Worm (Caenorhabditis elegans) whole organism, L3 larva: ENCODE measurements around the gene pals-39.

Source experiments
- R02D3.7 ChIP-seq: fragments of 150-350 bp; optimal IDR thresholded peaks from 2 replicates; lab custom pipeline; 2014; ENCODE audit warnings: missing biosample characterization, missing genetic modification characterization
- ZK546.5 ChIP-seq: sonication (generic microtip); optimal IDR thresholded peaks from 2 replicates; lab custom pipeline; 2017; ENCODE audit warnings: missing biosample characterization, missing genetic modification characterization
- aly-2 ChIP-seq: fragments of 150-350 bp; optimal IDR thresholded peaks from 2 replicates; lab custom pipeline; 2014; ENCODE audit warnings: missing biosample characterization, missing genetic modification characterization
- ama-1 ChIP-seq: fragments of 150-350 bp; optimal IDR thresholded peaks from 2 replicates; lab custom pipeline; 2018
- ceh-16 ChIP-seq: sonication (generic microtip); optimal IDR thresholded peaks from 2 replicates; lab custom pipeline; 2017; ENCODE audit warnings: missing biosample characterization, missing genetic modification characterization
- ceh-28 ChIP-seq: fragments of 150-350 bp; optimal IDR thresholded peaks from 2 replicates; lab custom pipeline; 2014; ENCODE audit warnings: missing biosample characterization, missing genetic modification reagents, missing genetic modification characterization
- ceh-82 ChIP-seq: fragments of 150-350 bp; optimal IDR thresholded peaks from 2 replicates; lab custom pipeline; 2014; ENCODE audit warnings: missing biosample characterization, missing genetic modification characterization
- ceh-9 ChIP-seq: sonication (generic microtip); optimal IDR thresholded peaks from 2 replicates; lab custom pipeline; 2018; ENCODE audit warnings: missing biosample characterization, missing genetic modification characterization
- daf-12 ChIP-seq: fragments of 150-350 bp; optimal IDR thresholded peaks from 2 replicates; lab custom pipeline; 2014; ENCODE audit warnings: missing biosample characterization, missing genetic modification reagents, missing genetic modification characterization
- egl-27 ChIP-seq: sonication (generic microtip); optimal IDR thresholded peaks from 4 replicates; lab custom pipeline; 2017; ENCODE audit warnings: missing biosample characterization, missing genetic modification reagents, missing genetic modification characterization
- egl-5 ChIP-seq: fragments of 150-350 bp; optimal IDR thresholded peaks from 2 replicates; lab custom pipeline; 2017; ENCODE audit warnings: missing biosample characterization, missing genetic modification reagents, missing genetic modification characterization, inconsistent platforms
- elt-1 ChIP-seq: fragments of 150-350 bp; optimal IDR thresholded peaks from 2 replicates; lab custom pipeline; 2014; ENCODE audit warnings: missing biosample characterization, missing genetic modification characterization
- elt-2 ChIP-seq: sonication (generic microtip); optimal IDR thresholded peaks from 2 replicates; lab custom pipeline; 2016; ENCODE audit warnings: missing genetic modification reagents, mild to moderate bottlenecking, missing genetic modification characterization, missing compliant biosample characterization
- elt-3 ChIP-seq, 3 experiments: fragments of 150-350 bp in 1 of 3; sonication (generic microtip) in 2 of 3; optimal IDR thresholded peaks; 2 replicates in 2 of 3; 4 replicates in 1 of 3; lab custom pipeline; 2014 to 2017; ENCODE audit warnings: missing biosample characterization in 3 of 3, missing genetic modification characterization in 3 of 3
- eor-1 ChIP-seq, 2 experiments: fragments of 150-350 bp; optimal IDR thresholded peaks; 2 replicates each; lab custom pipeline; 2014 to 2018; ENCODE audit warnings: missing biosample characterization in 2 of 2, missing genetic modification characterization in 2 of 2
- fkh-10 ChIP-seq: sonication (generic microtip); optimal IDR thresholded peaks from 2 replicates; lab custom pipeline; 2017; ENCODE audit warnings: missing biosample characterization, missing genetic modification reagents, missing genetic modification characterization
- fkh-2 ChIP-seq: fragments of 150-350 bp; optimal IDR thresholded peaks from 2 replicates; lab custom pipeline; 2014; ENCODE audit warnings: missing biosample characterization, missing genetic modification reagents, missing genetic modification characterization
- fos-1 ChIP-seq: fragments of 150-350 bp; optimal IDR thresholded peaks from 2 replicates; lab custom pipeline; 2014; ENCODE audit warnings: missing biosample characterization, missing genetic modification characterization
- hmg-11 ChIP-seq: sonication (generic microtip); optimal IDR thresholded peaks from 2 replicates; lab custom pipeline; 2016; ENCODE audit warnings: missing genetic modification characterization, missing compliant biosample characterization
- jun-1 ChIP-seq: fragments of 150-350 bp; optimal IDR thresholded peaks from 2 replicates; lab custom pipeline; 2014; ENCODE audit warnings: missing biosample characterization, missing genetic modification reagents, missing genetic modification characterization
- lin-15B ChIP-seq: fragments of 150-350 bp; optimal IDR thresholded peaks from 2 replicates; lab custom pipeline; 2014; ENCODE audit warnings: missing biosample characterization, missing genetic modification characterization
- lin-39 ChIP-seq: fragments of 150-350 bp; optimal IDR thresholded peaks from 2 replicates; lab custom pipeline; 2018; ENCODE audit warnings: missing biosample characterization, missing genetic modification reagents, missing genetic modification characterization
- lsy-12 ChIP-seq: sonication (generic microtip); optimal IDR thresholded peaks from 2 replicates; lab custom pipeline; 2016; ENCODE audit warnings: mild to moderate bottlenecking, missing genetic modification characterization, missing compliant biosample characterization
- mdl-1 ChIP-seq: fragments of 150-350 bp; optimal IDR thresholded peaks from 2 replicates; lab custom pipeline; 2014; ENCODE audit warnings: missing biosample characterization, missing genetic modification characterization
- mml-1 ChIP-seq: fragments of 150-350 bp; sonication (generic microtip); optimal IDR thresholded peaks from 3 replicates; lab custom pipeline; 2014; ENCODE audit warnings: missing biosample characterization, missing genetic modification characterization
- nfya-1 ChIP-seq: sonication (generic microtip); optimal IDR thresholded peaks from 2 replicates; lab custom pipeline; 2017; ENCODE audit warnings: missing genetic modification characterization, mild to moderate bottlenecking, missing compliant biosample characterization, antibody characterized with exemption, moderate library complexity; ENCODE audit not compliant: insufficient read depth
- nhr-11 ChIP-seq: fragments of 150-350 bp; optimal IDR thresholded peaks from 2 replicates; lab custom pipeline; 2014; ENCODE audit warnings: missing biosample characterization, missing genetic modification characterization
- nhr-12 ChIP-seq: fragments of 150-350 bp; optimal IDR thresholded peaks from 2 replicates; lab custom pipeline; 2014; ENCODE audit warnings: missing biosample characterization, missing genetic modification characterization
- nhr-23 ChIP-seq: fragments of 150-350 bp; optimal IDR thresholded peaks from 2 replicates; lab custom pipeline; 2014; ENCODE audit warnings: missing biosample characterization, missing genetic modification reagents, missing genetic modification characterization
- nhr-237 ChIP-seq: fragments of 150-350 bp; optimal IDR thresholded peaks from 2 replicates; lab custom pipeline; 2014; ENCODE audit warnings: missing biosample characterization, missing genetic modification characterization
- nhr-25 ChIP-seq: sonication (generic microtip); optimal IDR thresholded peaks from 2 replicates; lab custom pipeline; 2017; ENCODE audit warnings: missing biosample characterization, missing genetic modification characterization
- nhr-28 ChIP-seq: fragments of 150-350 bp; optimal IDR thresholded peaks from 2 replicates; lab custom pipeline; 2014; ENCODE audit warnings: missing biosample characterization, missing genetic modification characterization
- nhr-43 ChIP-seq: sonication (generic microtip); optimal IDR thresholded peaks from 2 replicates; lab custom pipeline; 2016; ENCODE audit warnings: mild to moderate bottlenecking, missing genetic modification characterization, missing compliant biosample characterization; ENCODE audit not compliant: poor library complexity, severe bottlenecking
- nhr-67 ChIP-seq: fragments of 150-350 bp; optimal IDR thresholded peaks from 2 replicates; lab custom pipeline; 2014; ENCODE audit warnings: missing biosample characterization, missing genetic modification characterization
- nhr-76 ChIP-seq: fragments of 150-350 bp; sonication (generic microtip); optimal IDR thresholded peaks from 5 replicates; lab custom pipeline; 2014; ENCODE audit warnings: missing biosample characterization, missing genetic modification characterization
- nhr-77 ChIP-seq: fragments of 150-350 bp; optimal IDR thresholded peaks from 2 replicates; lab custom pipeline; 2014; ENCODE audit warnings: missing biosample characterization, missing genetic modification characterization
- pha-4 ChIP-seq: fragments of 150-350 bp; optimal IDR thresholded peaks from 2 replicates; lab custom pipeline; 2014; ENCODE audit warnings: missing biosample characterization, missing genetic modification reagents, missing genetic modification characterization
- pqm-1 ChIP-seq: fragments of 150-350 bp; optimal IDR thresholded peaks from 2 replicates; lab custom pipeline; 2017; ENCODE audit warnings: missing biosample characterization, missing genetic modification characterization, inconsistent platforms
- sea-2 ChIP-seq: fragments of 150-350 bp; sonication (generic microtip); optimal IDR thresholded peaks from 4 replicates; lab custom pipeline; 2014; ENCODE audit warnings: missing biosample characterization, missing genetic modification reagents, missing genetic modification characterization
- skn-1 ChIP-seq: fragments of 150-350 bp; optimal IDR thresholded peaks from 2 replicates; lab custom pipeline; 2014; ENCODE audit warnings: missing biosample characterization, missing genetic modification characterization
- snpc-4 ChIP-seq: fragments of 150-350 bp; optimal IDR thresholded peaks from 2 replicates; lab custom pipeline; 2014; ENCODE audit warnings: missing biosample characterization, missing genetic modification characterization
- tbx-2 ChIP-seq: sonication (generic microtip); optimal IDR thresholded peaks from 2 replicates; lab custom pipeline; 2016; ENCODE audit warnings: mild to moderate bottlenecking, missing genetic modification characterization, missing compliant biosample characterization
- unc-39 ChIP-seq: sonication (generic microtip); optimal IDR thresholded peaks from 4 replicates; lab custom pipeline; 2017; ENCODE audit warnings: missing biosample characterization, missing genetic modification characterization
- unc-62 ChIP-seq: fragments of 150-350 bp; sonication (generic microtip); optimal IDR thresholded peaks from 4 replicates; lab custom pipeline; 2014; ENCODE audit warnings: missing biosample characterization, missing genetic modification reagents, missing genetic modification characterization
- zag-1 ChIP-seq: fragments of 150-350 bp; optimal IDR thresholded peaks from 2 replicates; lab custom pipeline; 2014; ENCODE audit warnings: missing biosample characterization, missing genetic modification characterization
- ztf-11 ChIP-seq: fragments of 150-350 bp; optimal IDR thresholded peaks from 2 replicates; lab custom pipeline; 2014; ENCODE audit warnings: missing biosample characterization, missing genetic modification characterization
- ztf-4 ChIP-seq: fragments of 150-350 bp; optimal IDR thresholded peaks from 2 replicates; lab custom pipeline; 2014; ENCODE audit warnings: missing biosample characterization, missing genetic modification characterization

The pals-39 gene

ce11 chrV:12400677-12401236, 42.9 kb downstream of the pals-39 start, which contains the start of the genes K01D12.20 and miga-1:
Gene K01D12.20 (minus strand): TSS chrV:12400814.
Gene miga-1 (minus strand): TSS chrV:12400859.
- no peak for TF ChIP-seq lin-39 (tag; lab: Kevin White, UChicago)
- TF ChIP-seq nhr-77, result no peak
- no peak for TF ChIP-seq nhr-67 (tag; lab: Kevin White, UChicago)
- no peak for TF ChIP-seq jun-1 (tag; lab: Kevin White, UChicago)
- no peak for TF ChIP-seq eor-1 (tag; optimal IDR thresholded peaks at IDR 0.05; lab: Kevin White, UChicago)
- no peak for TF ChIP-seq ceh-16 (tag; lab: Kevin White, UChicago)
- TF ChIP-seq nhr-76 (tag; lab: Kevin White, UChicago), result no peak
- no peak for TF ChIP-seq nhr-43 (tag; lab: Kevin White, UChicago)
- peak; percentile 34 for TF ChIP-seq snpc-4 (tag; lab: Kevin White, UChicago)
- no peak for TF ChIP-seq sea-2
- TF ChIP-seq egl-27 (tag; lab: Kevin White, UChicago), result no peak
- TF ChIP-seq unc-62 (GFP tag; lab: Kevin White, UChicago), result no peak
- no peak for TF ChIP-seq ZK546.5
- peak; percentile 40 for TF ChIP-seq nhr-23 (tag; lab: Kevin White, UChicago)
- TF ChIP-seq ceh-9 (tag; lab: Kevin White, UChicago), result no peak
- TF ChIP-seq fkh-2 (tag; lab: Kevin White, UChicago), result no peak
- no peak for TF ChIP-seq skn-1 (tag; lab: Kevin White, UChicago)
- no peak for TF ChIP-seq daf-12
- no peak for TF ChIP-seq unc-39 (tag; lab: Kevin White, UChicago)
- peak; percentile 93 for TF ChIP-seq R02D3.7
- no peak for TF ChIP-seq ceh-28
- TF ChIP-seq lin-15B (tag; lab: Kevin White, UChicago), result peak; percentile 47
- no peak for TF ChIP-seq nhr-25 (tag; lab: Kevin White, UChicago)
- no peak for TF ChIP-seq elt-1 (tag; lab: Kevin White, UChicago)
- TF ChIP-seq nfya-1 (tag; lab: Kevin White, UChicago), result no peak
- TF ChIP-seq elt-2 (tag; lab: Kevin White, UChicago), result peak; percentile 44
- no peak for TF ChIP-seq egl-5 (tag; lab: Kevin White, UChicago)
- TF ChIP-seq elt-3 (tag; optimal IDR thresholded peaks at IDR 0.05; lab: Kevin White, UChicago), result no peak
- no peak for TF ChIP-seq fos-1 (tag; lab: Kevin White, UChicago)
- peak; percentile 64 for TF ChIP-seq pha-4
- TF ChIP-seq nhr-12 (tag; lab: Kevin White, UChicago), result no peak
- TF ChIP-seq zag-1 (tag; lab: Kevin White, UChicago), result no peak
- no peak for TF ChIP-seq hmg-11 (tag; lab: Kevin White, UChicago)
- TF ChIP-seq ceh-82 (tag; lab: Kevin White, UChicago), result no peak
- TF ChIP-seq fkh-10 (GFP tag; lab: Kevin White, UChicago), result no peak
- peak; percentile 18 for TF ChIP-seq pqm-1 (tag; lab: Kevin White, UChicago)
- no peak for TF ChIP-seq mdl-1 (tag; lab: Kevin White, UChicago)
- TF ChIP-seq nhr-28, result no peak
- TF ChIP-seq ztf-11 (tag; lab: Kevin White, UChicago), result no peak
- no peak for TF ChIP-seq ztf-4
- TF ChIP-seq aly-2 (tag; lab: Kevin White, UChicago), result no peak
- TF ChIP-seq lsy-12 (tag; lab: Kevin White, UChicago), result no peak
- no peak for TF ChIP-seq ama-1
- TF ChIP-seq nhr-237 (tag; lab: Kevin White, UChicago), result no peak
- no peak for TF ChIP-seq mml-1 (tag; lab: Kevin White, UChicago)
- TF ChIP-seq tbx-2 (tag; lab: Kevin White, UChicago), result no peak
- TF ChIP-seq nhr-11 (tag; lab: Kevin White, UChicago), result no peak
